Worm (Caenorhabditis elegans): ENCODE measurements around the gene F55C12.6.

DNA sequence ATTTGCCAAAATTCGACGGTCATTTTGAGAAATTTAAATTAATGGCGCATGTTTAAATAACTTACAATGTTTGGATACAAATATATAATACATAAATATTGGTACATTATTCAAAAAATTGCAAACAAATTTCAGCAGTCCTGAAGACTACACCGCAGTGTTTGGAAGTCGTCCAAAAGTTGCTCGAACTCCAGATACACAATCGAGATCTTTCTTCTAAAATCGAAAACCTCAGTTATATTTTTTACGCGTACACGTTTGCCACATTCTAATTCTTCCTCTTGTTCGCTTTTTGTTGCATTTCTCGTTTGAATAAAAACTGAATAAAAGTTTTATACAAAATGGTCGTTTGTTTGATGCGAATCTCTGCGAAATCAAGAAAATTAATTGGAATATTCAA is 28.3 kb upstream of the F55C12.6 start, which contains the start of gene tsp-18:
- no peak for TF ChIP-seq nhr-11 (tag; optimal IDR thresholded peaks at IDR 0.05)
- no peak for TF ChIP-seq npax-4 (tag; optimal IDR thresholded peaks at IDR 0.05)
- TF ChIP-seq unc-55 (GFP tag; optimal IDR thresholded peaks at IDR 0.05) = no peak
- TF ChIP-seq Y22D7AL.16 (tag; optimal IDR thresholded peaks at IDR 0.05) = no peak
- TF ChIP-seq hlh-30 (tag; optimal IDR thresholded peaks at IDR 0.05; ENCODE audit: insufficient read depth) = no peak
- TF ChIP-seq ceh-2 (tag; optimal IDR thresholded peaks at IDR 0.05) = no peak
- no peak for TF ChIP-seq ceh-19 (GFP tag; optimal IDR thresholded peaks at IDR 0.05)
- TF ChIP-seq hlh-6 (tag; optimal IDR thresholded peaks at IDR 0.05) = no peak
- no peak for TF ChIP-seq zip-5 (tag; optimal IDR thresholded peaks at IDR 0.05)
- TF ChIP-seq pag-3 (tag; optimal IDR thresholded peaks at IDR 0.05; ENCODE audit: borderline replicate concordance) = no peak

Data from whole organism, late embryonic.